Worm (Caenorhabditis elegans) whole organism, early embryonic: ENCODE measurements around the gene scl-19.
A peak's percentile ranks its signal among the peaks of the same experiment; 100 is the strongest.

ENCODE experiments used
- B0310.2 ChIP-seq: sonication (generic microtip); optimal IDR thresholded peaks from 2 replicates; lab custom pipeline; 2016; ENCODE audit warnings: mild to moderate bottlenecking, missing genetic modification characterization, missing compliant biosample characterization
- F13C5.2 ChIP-seq: sonication (generic microtip); optimal IDR thresholded peaks from 2 replicates; lab custom pipeline; 2017; ENCODE audit warnings: mild to moderate bottlenecking, missing genetic modification characterization, inconsistent platforms, missing compliant biosample characterization
- aly-1 ChIP-seq: sonication (generic microtip); optimal IDR thresholded peaks from 2 replicates; lab custom pipeline; 2016; ENCODE audit warnings: missing genetic modification characterization, missing compliant biosample characterization
- ama-1 ChIP-seq: fragments of 150-350 bp; optimal IDR thresholded peaks from 2 replicates; lab custom pipeline; 2014
- ceh-13 ChIP-seq: fragments of 200-800 bp; sonication (Bioruptor generic); optimal IDR thresholded peaks from 2 replicates; lab custom pipeline; 2018; ENCODE audit warnings: mild to moderate bottlenecking, missing genetic modification characterization, missing compliant biosample characterization
- ceh-36 ChIP-seq: sonication (generic microtip); optimal IDR thresholded peaks from 2 replicates; lab custom pipeline; 2016; ENCODE audit warnings: missing genetic modification characterization, inconsistent platforms, missing compliant biosample characterization
- ets-7 ChIP-seq: sonication (generic microtip); optimal IDR thresholded peaks from 2 replicates; lab custom pipeline; 2016; ENCODE audit warnings: missing genotype, missing genetic modification characterization, missing compliant biosample characterization
- flt-1 ChIP-seq: fragments of 200-800 bp; sonication (Bioruptor generic); IDR thresholded peaks from 2 replicates; pipeline ENCODE4 v1.3.6; 2022; ENCODE audit warnings: missing genetic modification characterization, missing compliant biosample characterization
- hmbx-1 ChIP-seq: sonication (generic microtip); optimal IDR thresholded peaks from 2 replicates; lab custom pipeline; 2016; ENCODE audit warnings: mild to moderate bottlenecking, missing genetic modification characterization, missing compliant biosample characterization
- hmg-4 ChIP-seq: fragments of 200-800 bp; sonication (Bioruptor generic); optimal IDR thresholded peaks from 2 replicates; lab custom pipeline; 2018; ENCODE audit warnings: mild to moderate bottlenecking, missing genetic modification characterization, missing compliant biosample characterization
- hnd-1 ChIP-seq: sonication (generic microtip); optimal IDR thresholded peaks from 2 replicates; lab custom pipeline; 2016; ENCODE audit warnings: missing genetic modification characterization, missing compliant biosample characterization
- pes-1 ChIP-seq: fragments of 200-800 bp; sonication (Bioruptor generic); IDR thresholded peaks from 2 replicates; pipeline ENCODE4 v1.3.6; 2022; ENCODE audit warnings: missing genetic modification reagents, missing genetic modification characterization, missing compliant biosample characterization
- scrt-1 ChIP-seq: fragments of 200-800 bp; sonication (Bioruptor generic); IDR thresholded peaks from 2 replicates; pipeline ENCODE4 v1.3.6; 2022; ENCODE audit warnings: missing genetic modification characterization, missing compliant biosample characterization
- sea-1 ChIP-seq: fragments of 200-800 bp; sonication (Bioruptor generic); conservative IDR thresholded peaks from 2 replicates; pipeline ENCODE4 v1.3.6; 2022; ENCODE audit warnings: missing genetic modification characterization, missing compliant biosample characterization
- tbx-11 ChIP-seq: fragments of 200-800 bp; sonication (Bioruptor generic); IDR thresholded peaks from 2 replicates; pipeline ENCODE4 v1.3.6; 2022; ENCODE audit warnings: missing genetic modification characterization, missing compliant biosample characterization
- tbx-37 ChIP-seq: fragments of 200-800 bp; sonication (Bioruptor generic); conservative IDR thresholded peaks from 2 replicates; pipeline ENCODE4 v1.3.6; 2022; ENCODE audit warnings: missing genetic modification reagents, missing genetic modification characterization, missing compliant biosample characterization
- tra-4 ChIP-seq: sonication (generic microtip); optimal IDR thresholded peaks from 2 replicates; lab custom pipeline; 2017; ENCODE audit warnings: missing genetic modification characterization, missing compliant biosample characterization

scl-19 gene

ce11 chrV:18719412-18719811, 12.4 kb upstream of the scl-19 start:
- TF ChIP-seq tbx-11 (GFP tag; lab: Robert Waterston, UW) (no peak), scrt-1 (no peak), flt-1 (no peak), sea-1 (GFP tag; lab: Robert Waterston, UW) (no peak), ceh-13 (GFP tag; lab: Kevin White, UChicago) (no peak), hmg-4 (GFP tag; lab: Kevin White, UChicago) (no peak), ama-1 (lab: Kevin White, UChicago) (no peak), ets-7 (tag; lab: Kevin White, UChicago) (no peak), B0310.2 (tag; lab: Kevin White, UChicago) (no peak), ceh-36 (tag; lab: Kevin White, UChicago) (no peak), tra-4 (tag; lab: Kevin White, UChicago) (no peak), aly-1 (tag; lab: Kevin White, UChicago) (no peak), tbx-37 (GFP tag; lab: Robert Waterston, UW) (no peak), F13C5.2 (tag; lab: Kevin White, UChicago) (no peak), hmbx-1 (tag; lab: Kevin White, UChicago) (no peak), hnd-1 (tag; lab: Kevin White, UChicago) (no peak), pes-1 (GFP tag; lab: Robert Waterston, UW) (no peak)

- peak; percentile 70 for TF ChIP-seq ceh-13 (GFP tag; lab: Kevin White, UChicago)
- no peak for TF ChIP-seq tra-4 (tag; lab: Kevin White, UChicago)
- peak; percentile 1 for TF ChIP-seq hmg-4 (GFP tag; lab: Kevin White, UChicago)
- TF ChIP-seq tbx-11 (GFP tag; lab: Robert Waterston, UW), result peak; percentile 52; the same call in 1 of the 2 replicates
- peak; percentile 63 for TF ChIP-seq scrt-1
- TF ChIP-seq aly-1 (tag; lab: Kevin White, UChicago), result peak; percentile 86
- no peak for TF ChIP-seq hnd-1 (tag; lab: Kevin White, UChicago)
- TF ChIP-seq sea-1 (GFP tag; lab: Robert Waterston, UW), result peak; percentile 84
- peak; percentile 44; the same call in 1 of the 2 replicates for TF ChIP-seq flt-1
- no peak for TF ChIP-seq tbx-37 (GFP tag; lab: Robert Waterston, UW)
- no peak for TF ChIP-seq pes-1 (GFP tag; lab: Robert Waterston, UW)
- peak; percentile 33 for TF ChIP-seq ama-1 (lab: Kevin White, UChicago)
- TF ChIP-seq hmbx-1 (tag; lab: Kevin White, UChicago), result no peak
- TF ChIP-seq ceh-36 (tag; lab: Kevin White, UChicago), result no peak
- no peak for TF ChIP-seq B0310.2 (tag; lab: Kevin White, UChicago)
Measured at ce11 chrV:18719956-18720489, 11.8 kb upstream of the scl-19 start, which contains the start of gene Y17D7C.2. TSS of gene Y17D7C.2 (minus strand) at chrV:18719987.

ce11 chrV:18721873-18722272, 9.9 kb upstream of the scl-19 start:
- no peak for TF ChIP-seq ets-7 (tag; lab: Kevin White, UChicago)
- no peak for TF ChIP-seq tbx-11 (GFP tag; lab: Robert Waterston, UW)
- TF ChIP-seq hmbx-1 (tag; lab: Kevin White, UChicago), result no peak
- no peak for TF ChIP-seq ceh-36 (tag; lab: Kevin White, UChicago)
- TF ChIP-seq sea-1 (GFP tag; lab: Robert Waterston, UW), result no peak
- TF ChIP-seq tbx-37 (GFP tag; lab: Robert Waterston, UW), result no peak
- no peak for TF ChIP-seq hnd-1 (tag; lab: Kevin White, UChicago)
- no peak for TF ChIP-seq tra-4 (tag; lab: Kevin White, UChicago)
- TF ChIP-seq F13C5.2 (tag; lab: Kevin White, UChicago), result no peak
- no peak for TF ChIP-seq ceh-13 (GFP tag; lab: Kevin White, UChicago)
- no peak for TF ChIP-seq flt-1
- no peak for TF ChIP-seq ama-1 (lab: Kevin White, UChicago)
- TF ChIP-seq B0310.2 (tag; lab: Kevin White, UChicago), result no peak
- TF ChIP-seq pes-1 (GFP tag; lab: Robert Waterston, UW), result no peak
- TF ChIP-seq scrt-1, result no peak
- TF ChIP-seq aly-1 (tag; lab: Kevin White, UChicago), result no peak
- TF ChIP-seq hmg-4 (GFP tag; lab: Kevin White, UChicago), result no peak

DNA sequence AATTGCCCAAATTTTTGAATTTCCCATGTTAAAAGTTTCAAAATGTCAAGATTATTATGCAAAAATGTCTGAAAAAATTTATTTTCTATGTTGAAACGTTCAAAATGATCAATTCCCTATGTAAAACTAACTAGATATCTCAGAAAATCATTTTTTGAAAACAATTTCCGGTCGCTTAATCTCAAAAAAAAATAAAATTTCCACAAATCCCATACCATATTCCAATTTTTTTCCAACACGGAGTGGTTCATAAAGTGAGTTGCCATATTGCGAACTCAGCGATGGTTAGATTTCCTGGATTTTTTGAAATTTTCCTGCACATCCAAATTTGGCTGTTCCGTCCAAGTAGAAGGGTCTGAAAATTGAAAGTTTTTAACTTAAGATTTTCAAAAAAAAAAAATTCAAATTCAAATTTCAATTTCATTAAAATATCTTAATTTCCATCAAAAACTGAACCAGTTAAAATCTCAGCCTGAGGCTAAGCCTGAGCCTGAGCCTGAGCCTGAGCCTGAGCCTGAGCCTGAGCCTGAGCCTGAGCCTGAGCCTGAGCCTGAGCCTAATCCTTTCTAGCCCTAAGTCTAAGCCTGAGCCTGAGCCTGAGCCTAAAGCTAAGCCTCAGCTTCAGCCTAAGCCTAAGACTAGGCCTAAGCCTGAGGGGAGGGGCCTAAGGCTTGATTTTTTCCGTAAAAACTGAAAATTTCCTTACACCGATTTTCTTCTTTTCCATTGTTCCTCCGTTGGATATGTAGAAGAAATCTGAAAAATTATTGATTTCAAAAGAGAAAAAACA, 9.1 kb upstream of the scl-19 start:
- TF ChIP-seq flt-1 (peak; percentile 52), ceh-36 (tag; lab: Kevin White, UChicago) (peak; percentile 57), ama-1 (lab: Kevin White, UChicago) (no peak), ets-7 (tag; lab: Kevin White, UChicago) (no peak)

DNA sequence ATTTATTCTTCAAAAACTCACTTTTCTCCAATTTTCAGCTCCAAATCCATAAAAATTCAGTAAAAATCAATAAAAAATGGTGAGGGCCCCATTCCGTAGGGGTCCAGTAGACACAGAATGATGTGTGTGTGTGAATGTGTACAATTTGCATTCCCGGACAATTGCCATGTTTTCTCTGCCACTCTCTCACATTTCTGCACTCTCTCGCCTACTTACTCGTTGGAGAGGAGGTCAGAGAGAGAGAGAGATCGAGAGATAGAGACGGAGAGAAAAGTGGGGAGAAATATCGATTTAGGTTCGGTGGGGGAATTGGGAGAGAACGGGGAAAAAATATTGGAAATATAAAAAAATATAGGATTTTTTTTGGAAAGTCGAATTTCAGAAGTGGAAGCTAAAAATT, 8.2 kb upstream of the scl-19 start:
- TF ChIP-seq tbx-11 (GFP tag; lab: Robert Waterston, UW) (0 out of 2 replicates have a peak, but pooled peaks have one; percentile 58), flt-1 (peak; percentile 68; the same call in 1 of the 2 replicates), hnd-1 (tag; lab: Kevin White, UChicago) (peak; percentile 45), pes-1 (GFP tag; lab: Robert Waterston, UW) (no peak), ama-1 (lab: Kevin White, UChicago) (no peak), hmg-4 (GFP tag; lab: Kevin White, UChicago) (peak; percentile 23), tbx-37 (GFP tag; lab: Robert Waterston, UW) (no peak), ets-7 (tag; lab: Kevin White, UChicago) (no peak), ceh-13 (GFP tag; lab: Kevin White, UChicago) (peak; percentile 72)

DNA sequence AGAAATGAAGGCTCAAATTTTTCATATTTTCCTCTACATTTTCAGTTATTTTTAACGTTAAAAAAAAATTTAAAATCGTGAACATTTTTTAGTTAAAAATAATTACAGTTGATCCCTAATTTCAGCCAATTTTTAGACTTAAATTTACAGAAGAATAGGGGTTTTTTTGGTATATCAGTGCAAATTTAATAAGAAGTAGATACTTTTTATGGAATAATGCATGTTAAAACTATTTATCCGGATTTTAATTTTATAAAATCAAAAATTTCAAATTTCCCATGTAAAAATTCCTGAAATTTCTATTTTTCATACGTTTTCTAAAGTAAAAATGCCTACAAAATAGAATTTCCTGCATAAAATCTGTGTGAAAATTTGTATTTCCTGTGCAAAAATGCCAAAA, 7.7 kb upstream of the scl-19 start:
- TF ChIP-seq tbx-37 (GFP tag; lab: Robert Waterston, UW), result no peak
- no peak for TF ChIP-seq F13C5.2 (tag; lab: Kevin White, UChicago)
- TF ChIP-seq ceh-13 (GFP tag; lab: Kevin White, UChicago), result no peak
- no peak for TF ChIP-seq hnd-1 (tag; lab: Kevin White, UChicago)
- TF ChIP-seq B0310.2 (tag; lab: Kevin White, UChicago), result no peak
